Worm (Caenorhabditis elegans) whole organism, mixed stage, embryonic: ENCODE results near the gene fbxb-15.

ENCODE experiments used
- ces-1 ChIP-seq: fragments of 150-350 bp; optimal IDR thresholded peaks from 2 replicates; lab custom pipeline; 2014; ENCODE audit warnings: missing biosample characterization, missing genetic modification reagents, missing genetic modification characterization
- cnd-1 ChIP-seq: fragments of 200-800 bp; sonication (Bioruptor generic); optimal IDR thresholded peaks from 2 replicates; lab custom pipeline; 2018; ENCODE audit warnings: mild to moderate bottlenecking, missing genetic modification characterization, missing compliant biosample characterization
- elt-1 ChIP-seq: sonication (generic microtip); optimal IDR thresholded peaks from 2 replicates; lab custom pipeline; 2017; ENCODE audit warnings: missing genetic modification characterization, mild to moderate bottlenecking, missing compliant biosample characterization, antibody characterized with exemption, moderate library complexity, borderline replicate concordance; ENCODE audit not compliant: insufficient read depth
- lin-32 ChIP-seq: fragments of 200-800 bp; sonication (Bioruptor generic); optimal IDR thresholded peaks from 2 replicates; lab custom pipeline; 2018; ENCODE audit warnings: mild to moderate bottlenecking, missing genetic modification characterization, missing compliant biosample characterization
- lsy-2 ChIP-seq: fragments of 150-350 bp; optimal IDR thresholded peaks from 2 replicates; lab custom pipeline; 2014; ENCODE audit warnings: missing biosample characterization, missing genetic modification characterization
- mls-2 ChIP-seq: sonication (generic microtip); optimal IDR thresholded peaks from 2 replicates; lab custom pipeline; 2016; ENCODE audit warnings: mild to moderate bottlenecking, missing genetic modification characterization, moderate library complexity, missing compliant biosample characterization
- nhr-28 ChIP-seq: fragments of 150-350 bp; optimal IDR thresholded peaks from 2 replicates; lab custom pipeline; 2014; ENCODE audit warnings: missing biosample characterization, missing genetic modification characterization
- pha-4 ChIP-seq: fragments of 150-350 bp; optimal IDR thresholded peaks from 2 replicates; lab custom pipeline; 2018; ENCODE audit warnings: missing biosample characterization, missing genetic modification reagents, missing genetic modification characterization
- snpc-4 ChIP-seq: fragments of 150-350 bp; optimal IDR thresholded peaks from 2 replicates; lab custom pipeline; 2014; ENCODE audit warnings: missing biosample characterization, missing genetic modification characterization
- unc-120 ChIP-seq: sonication (generic microtip); optimal IDR thresholded peaks from 2 replicates; lab custom pipeline; 2017; ENCODE audit warnings: missing genetic modification characterization, missing compliant biosample characterization; ENCODE audit not compliant: poor library complexity, severe bottlenecking
- unc-39 ChIP-seq: fragments of 150-350 bp; optimal IDR thresholded peaks from 2 replicates; lab custom pipeline; 2014; ENCODE audit warnings: missing biosample characterization, missing genetic modification characterization
- unc-62 ChIP-seq: fragments of 150-350 bp; optimal IDR thresholded peaks from 2 replicates; lab custom pipeline; 2014; ENCODE audit warnings: missing biosample characterization, missing genetic modification reagents, missing genetic modification characterization
- ztf-11 ChIP-seq: fragments of 150-350 bp; optimal IDR thresholded peaks from 2 replicates; lab custom pipeline; 2014; ENCODE audit warnings: missing biosample characterization, missing genetic modification characterization

DNA sequence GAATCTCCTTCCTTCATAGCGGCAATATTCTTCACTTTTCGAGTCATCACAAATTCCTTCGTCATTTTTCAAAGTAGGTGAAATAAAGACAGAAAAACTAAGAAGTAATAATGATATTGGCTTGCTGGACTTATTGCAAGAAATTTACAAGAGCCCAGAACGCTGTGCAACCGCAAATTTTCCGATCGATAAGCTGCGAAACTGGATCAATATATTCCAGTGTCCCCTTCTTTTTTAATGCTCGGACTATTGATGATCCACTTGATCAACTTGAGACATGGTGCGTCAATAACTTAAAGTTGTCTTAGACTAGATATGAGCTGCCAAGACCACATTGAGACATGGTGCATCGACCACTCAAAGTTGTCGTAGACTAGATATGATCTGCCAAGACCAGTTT lies 47.2 kb downstream of the fbxb-15 start, which contains the start of gene bath-33:
- no peak for TF ChIP-seq nhr-28 (tag; lab: Kevin White, UChicago)
- no peak for TF ChIP-seq ces-1
- no peak for TF ChIP-seq pha-4
- TF ChIP-seq snpc-4: no peak
- no peak for TF ChIP-seq unc-39 (tag; lab: Kevin White, UChicago)
- TF ChIP-seq unc-62 (GFP tag; lab: Kevin White, UChicago): no peak
- TF ChIP-seq lsy-2: no peak
- no peak for TF ChIP-seq cnd-1 (tag; lab: Kevin White, UChicago)
- TF ChIP-seq mls-2 (tag; lab: Kevin White, UChicago): no peak
- no peak for TF ChIP-seq lin-32
- TF ChIP-seq ztf-11 (tag; lab: Kevin White, UChicago): no peak
- no peak for TF ChIP-seq elt-1 (tag; lab: Kevin White, UChicago)
- TF ChIP-seq unc-120 (tag; lab: Kevin White, UChicago): no peak
